Worm (Caenorhabditis elegans): ENCODE results near the gene ZK546.2.
"Not testable (repeated sequence)": the region's sequence is repeated elsewhere in the genome, so short reads cannot be mapped to it uniquely, and the experiment has no call there.

The ZK546.2 gene

ce11 chrII:4932727-4933126 lies 13.1 kb upstream of the ZK546.2 start, which contains the start of gene msp-152:
TSS of gene msp-152 (plus strand) at chrII:4933027.
- not testable (repeated sequence) for TF ChIP-seq unc-62 (GFP tag; optimal IDR thresholded peaks at IDR 0.05)

ce11 chrII:4934954-4935353 lies 10.9 kb upstream of the ZK546.2 start, which contains the start of gene gst-30:
TSS of gene gst-30 (minus strand) at chrII:4935054.
- TF ChIP-seq unc-62 (GFP tag; optimal IDR thresholded peaks at IDR 0.05), result no peak

- TF ChIP-seq unc-62 (GFP tag; optimal IDR thresholded peaks at IDR 0.05), result no peak
Observed at ce11 chrII:4935518-4935917, 10.3 kb upstream of the ZK546.2 start, which contains the start of gene ZK546.5. TSS of gene ZK546.5 (plus strand) at chrII:4935818.

ce11 chrII:4937743-4938142 lies 8.1 kb upstream of the ZK546.2 start, which contains the start of gene ZK546.4:
TSS of gene ZK546.4 (plus strand) at chrII:4938043.
- no peak for TF ChIP-seq unc-62 (GFP tag; optimal IDR thresholded peaks at IDR 0.05)

- TF ChIP-seq unc-62 (GFP tag; optimal IDR thresholded peaks at IDR 0.05), result no peak
Observed at ce11 chrII:4941050-4941449, 4.8 kb upstream of the ZK546.2 start, which contains the start of gene cblc-1. TSS of gene cblc-1 (minus strand) at chrII:4941150.

- no peak for TF ChIP-seq unc-62 (GFP tag; optimal IDR thresholded peaks at IDR 0.05)
Observed at ce11 chrII:4941541-4942206, 4.2 kb upstream of the ZK546.2 start, which contains the start of gene ZK546.19. TSS of gene ZK546.19 (plus strand) at chrII:4941726.

- TF ChIP-seq unc-62 (GFP tag; optimal IDR thresholded peaks at IDR 0.05), result no peak
Observed at ce11 chrII:4942397-4942796, 3.4 kb upstream of the ZK546.2 start.

ce11 chrII:4942829-4943228 lies 3.0 kb upstream of the ZK546.2 start:
- TF ChIP-seq unc-62 (GFP tag; optimal IDR thresholded peaks at IDR 0.05), result no peak

- TF ChIP-seq unc-62 (GFP tag; optimal IDR thresholded peaks at IDR 0.05), result no peak
Observed at ce11 chrII:4943849-4944248, 2.0 kb upstream of the ZK546.2 start, which contains the start of gene mdt-4. TSS of gene mdt-4 (minus strand) at chrII:4943949.

ce11 chrII:4946775-4947174 lies 948 bp downstream of the ZK546.2 start:
- no peak for TF ChIP-seq unc-62 (GFP tag; optimal IDR thresholded peaks at IDR 0.05)

- no peak for TF ChIP-seq unc-62 (GFP tag; optimal IDR thresholded peaks at IDR 0.05)
Observed at ce11 chrII:4948118-4948517, 2.3 kb downstream of the ZK546.2 start.

ce11 chrII:4949380-4949950 lies 3.6 kb downstream of the ZK546.2 start, which contains the start of the genes try-1 and zyg-12:
TSS of gene try-1 (minus strand) at chrII:4949527.
TSS of gene zyg-12 (plus strand) at chrII:4949900.
- no peak for TF ChIP-seq unc-62 (GFP tag; optimal IDR thresholded peaks at IDR 0.05)

ce11 chrII:4953289-4953688 lies 7.5 kb downstream of the ZK546.2 start, which contains the start of gene ndx-3:
TSS of gene ndx-3 (plus strand) at chrII:4953589.
- no peak for TF ChIP-seq unc-62 (GFP tag; optimal IDR thresholded peaks at IDR 0.05)

ce11 chrII:4954099-4954959 lies 8.5 kb downstream of the ZK546.2 start:
- no peak for TF ChIP-seq unc-62 (GFP tag; optimal IDR thresholded peaks at IDR 0.05)

- TF ChIP-seq unc-62 (GFP tag; optimal IDR thresholded peaks at IDR 0.05), result no peak
Observed at ce11 chrII:4955353-4955752, 9.5 kb downstream of the ZK546.2 start, which contains the start of gene pbs-3. TSS of gene pbs-3 (minus strand) at chrII:4955427.

- no peak for TF ChIP-seq unc-62 (GFP tag; optimal IDR thresholded peaks at IDR 0.05)
Observed at ce11 chrII:4959719-4960118, 13.9 kb downstream of the ZK546.2 start, which contains the start of gene ulp-2. TSS of gene ulp-2 (minus strand) at chrII:4959876.
